Worm (Caenorhabditis elegans) whole organism, young adult: ENCODE measurements around the gene cdt-2.

Experiments
- B0019.2 ChIP-seq: fragments of 200-800 bp; sonication (Bioruptor generic); conservative IDR thresholded peaks from 2 replicates; pipeline ENCODE4 v1.3.6; 2022; ENCODE audit warnings: missing genetic modification reagents, missing genetic modification characterization, missing compliant biosample characterization
- D2030.7 ChIP-seq: fragments of 200-800 bp; sonication (Bioruptor generic); IDR thresholded peaks from 2 replicates; pipeline ENCODE4 v1.3.6; 2022; ENCODE audit warnings: missing genetic modification reagents, missing genetic modification characterization, missing compliant biosample characterization
- F22D6.2 ChIP-seq: sonication (generic microtip); optimal IDR thresholded peaks from 2 replicates; lab custom pipeline; 2016; ENCODE audit warnings: mild to moderate bottlenecking, missing genetic modification characterization, missing compliant biosample characterization
- F39B2.1 ChIP-seq: fragments of 200-800 bp; sonication (Bioruptor generic); IDR thresholded peaks from 2 replicates; pipeline ENCODE4 v1.3.6; 2022; ENCODE audit warnings: missing genetic modification reagents, missing genetic modification characterization, missing compliant biosample characterization
- F52B5.7 ChIP-seq: sonication (generic microtip); optimal IDR thresholded peaks from 2 replicates; lab custom pipeline; 2016; ENCODE audit warnings: mild to moderate bottlenecking, missing genetic modification characterization, missing compliant biosample characterization
- F57C9.4 ChIP-seq: sonication (generic microtip); optimal IDR thresholded peaks from 2 replicates; lab custom pipeline; 2017; ENCODE audit warnings: mild to moderate bottlenecking, missing genetic modification characterization, missing compliant biosample characterization
- Y53G8AR.9 ChIP-seq: fragments of 200-800 bp; sonication (Bioruptor generic); conservative IDR thresholded peaks from 2 replicates; pipeline ENCODE4 v1.3.6; 2022; ENCODE audit warnings: missing genetic modification reagents, missing genetic modification characterization, missing compliant biosample characterization
- Y56A3A.18 ChIP-seq: fragments of 200-800 bp; sonication (Bioruptor generic); IDR thresholded peaks from 2 replicates; pipeline ENCODE4 v1.3.6; 2022; ENCODE audit warnings: missing genetic modification reagents, missing genetic modification characterization, missing compliant biosample characterization
- Y67H2A.10 ChIP-seq: fragments of 200-800 bp; sonication (Bioruptor generic); conservative IDR thresholded peaks from 2 replicates; pipeline ENCODE4 v1.3.6; 2022; ENCODE audit warnings: missing genetic modification reagents, missing genetic modification characterization, missing compliant biosample characterization
- aptf-2 ChIP-seq: fragments of 200-800 bp; sonication (Bioruptor generic); conservative IDR thresholded peaks from 2 replicates; pipeline ENCODE4 v1.3.6; 2022; ENCODE audit warnings: missing genetic modification reagents, missing genetic modification characterization, missing compliant biosample characterization
- aptf-3 ChIP-seq: fragments of 200-800 bp; sonication (Bioruptor generic); IDR thresholded peaks from 2 replicates; pipeline ENCODE4 v1.3.6; 2022; ENCODE audit warnings: missing genetic modification characterization, missing compliant biosample characterization
- athp-1 ChIP-seq: sonication (generic microtip); optimal IDR thresholded peaks from 2 replicates; lab custom pipeline; 2017; ENCODE audit warnings: mild to moderate bottlenecking, missing genetic modification characterization, missing compliant biosample characterization
- bed-1 ChIP-seq: fragments of 200-800 bp; sonication (Bioruptor generic); IDR thresholded peaks from 2 replicates; pipeline ENCODE4 v1.3.6; 2022; ENCODE audit warnings: missing genetic modification reagents, missing genetic modification characterization, missing compliant biosample characterization
- ccch-3 ChIP-seq: fragments of 200-800 bp; sonication (Bioruptor generic); optimal IDR thresholded peaks from 2 replicates; lab custom pipeline; 2018; ENCODE audit warnings: mild to moderate bottlenecking, missing genetic modification characterization, missing compliant biosample characterization
- ceh-100 ChIP-seq: fragments of 200-800 bp; sonication (Bioruptor generic); IDR thresholded peaks from 2 replicates; pipeline ENCODE4 v1.3.6; 2022; ENCODE audit warnings: missing genetic modification reagents, missing genetic modification characterization, missing compliant biosample characterization
- ceh-40 ChIP-seq: fragments of 200-800 bp; sonication (Bioruptor generic); IDR thresholded peaks from 2 replicates; pipeline ENCODE4 v1.3.6; 2022; ENCODE audit warnings: missing genetic modification characterization, missing compliant biosample characterization
- ceh-79 ChIP-seq: sonication (generic microtip); optimal IDR thresholded peaks from 2 replicates; lab custom pipeline; 2017; ENCODE audit warnings: mild to moderate bottlenecking, missing genetic modification characterization, missing compliant biosample characterization
- efl-1 ChIP-seq: fragments of 150-350 bp; optimal IDR thresholded peaks from 2 replicates; lab custom pipeline; 2014; ENCODE audit warnings: missing biosample characterization, missing genetic modification reagents, missing genetic modification characterization
- egl-18 ChIP-seq: fragments of 200-800 bp; sonication (Bioruptor generic); IDR thresholded peaks from 2 replicates; pipeline ENCODE4 v1.3.6; 2022; ENCODE audit warnings: missing genetic modification reagents, missing genetic modification characterization, missing compliant biosample characterization
- egrh-3 ChIP-seq: fragments of 200-800 bp; sonication (Bioruptor generic); IDR thresholded peaks from 2 replicates; pipeline ENCODE4 v1.3.6; 2022; ENCODE audit warnings: missing genetic modification reagents, missing genetic modification characterization, missing compliant biosample characterization
- fkh-3 ChIP-seq: sonication (generic microtip); optimal IDR thresholded peaks from 2 replicates; lab custom pipeline; 2016; ENCODE audit warnings: mild to moderate bottlenecking, missing genetic modification characterization, missing compliant biosample characterization
- him-1 ChIP-seq: sonication (generic microtip); optimal IDR thresholded peaks from 2 replicates; lab custom pipeline; 2016; ENCODE audit warnings: missing genotype, missing genetic modification reagents, missing genetic modification characterization, missing compliant biosample characterization
- hlh-26 ChIP-seq: fragments of 200-800 bp; sonication (Bioruptor generic); conservative IDR thresholded peaks from 2 replicates; pipeline ENCODE4 v1.3.6; 2022; ENCODE audit warnings: missing genetic modification reagents, missing genetic modification characterization, missing compliant biosample characterization
- lin-40 ChIP-seq: sonication (generic microtip); optimal IDR thresholded peaks from 2 replicates; lab custom pipeline; 2016; ENCODE audit warnings: missing genetic modification characterization, mild to moderate bottlenecking, missing compliant biosample characterization, missing genotype, missing genetic modification reagents
- lsy-27 ChIP-seq: sonication (generic microtip); optimal IDR thresholded peaks from 2 replicates; lab custom pipeline; 2017; ENCODE audit warnings: missing genetic modification characterization, mild to moderate bottlenecking, missing compliant biosample characterization, antibody characterized with exemption, missing genotype, borderline replicate concordance; ENCODE audit not compliant: insufficient read depth
- mcd-1 ChIP-seq: fragments of 200-800 bp; sonication (Bioruptor generic); IDR thresholded peaks from 2 replicates; pipeline ENCODE4 v1.3.6; 2022; ENCODE audit warnings: missing genetic modification reagents, missing genetic modification characterization, missing compliant biosample characterization
- nfyb-1 ChIP-seq: fragments of 200-800 bp; sonication (Bioruptor generic); IDR thresholded peaks from 2 replicates; pipeline ENCODE4 v1.3.6; 2022; ENCODE audit warnings: missing genetic modification reagents, missing genetic modification characterization, missing compliant biosample characterization
- pbrm-1 ChIP-seq: fragments of 200-800 bp; sonication (Bioruptor generic); IDR thresholded peaks from 2 replicates; pipeline ENCODE4 v1.3.6; 2022; ENCODE audit warnings: missing genetic modification reagents, missing genetic modification characterization, missing compliant biosample characterization
- rec-8 ChIP-seq, 2 experiments: sonication (generic microtip); optimal IDR thresholded peaks; 2 replicates each; lab custom pipeline; 2016; ENCODE audit warnings: mild to moderate bottlenecking in 2 of 2, missing genetic modification characterization in 2 of 2, missing genetic modification reagents in 2 of 2, missing genotype in 2 of 2, missing biosample characterization in 1 of 2, missing compliant biosample characterization in 1 of 2, moderate library complexity in 1 of 2
- repo-1 ChIP-seq: sonication (generic microtip); optimal IDR thresholded peaks from 2 replicates; lab custom pipeline; 2017; ENCODE audit warnings: mild to moderate bottlenecking, missing genetic modification characterization, missing compliant biosample characterization
- sea-2 ChIP-seq: fragments of 200-800 bp; sonication (Bioruptor generic); IDR thresholded peaks from 2 replicates; pipeline ENCODE4 v1.3.6; 2022; ENCODE audit warnings: missing genetic modification characterization, missing compliant biosample characterization
- somi-1 ChIP-seq: fragments of 200-800 bp; sonication (Bioruptor generic); optimal IDR thresholded peaks from 2 replicates; lab custom pipeline; 2018; ENCODE audit warnings: mild to moderate bottlenecking, missing genetic modification characterization, missing compliant biosample characterization
- unc-130 ChIP-seq: sonication (generic microtip); optimal IDR thresholded peaks from 2 replicates; lab custom pipeline; 2016; ENCODE audit warnings: missing genetic modification reagents, missing genetic modification characterization, missing compliant biosample characterization

The cdt-2 gene

ce11 chrV:14943774-14944173 is 47.2 kb downstream of the cdt-2 start:
- TF ChIP-seq nfyb-1 (GFP tag; lab: Robert Waterston, UW) = no peak
- no peak for TF ChIP-seq aptf-3 (GFP tag; lab: Robert Waterston, UW)
- TF ChIP-seq egrh-3 = no peak
- TF ChIP-seq B0019.2 (GFP tag; lab: Robert Waterston, UW) = no peak
- no peak for TF ChIP-seq F57C9.4 (tag; lab: Kevin White, UChicago)
- no peak for TF ChIP-seq ceh-40
- TF ChIP-seq efl-1 (GFP tag; lab: Kevin White, UChicago) = no peak
- no peak for TF ChIP-seq him-1 (tag; lab: Kevin White, UChicago)
- TF ChIP-seq F22D6.2 (tag; lab: Kevin White, UChicago) = no peak
- TF ChIP-seq D2030.7 (GFP tag; lab: Robert Waterston, UW) = no peak
- no peak for TF ChIP-seq F39B2.1 (GFP tag; lab: Robert Waterston, UW)
- no peak for TF ChIP-seq Y53G8AR.9 (GFP tag; lab: Robert Waterston, UW)
- no peak for TF ChIP-seq lsy-27 (tag; lab: Kevin White, UChicago)
- TF ChIP-seq Y67H2A.10 (GFP tag; lab: Robert Waterston, UW) = no peak
- no peak for TF ChIP-seq ceh-100 (GFP tag; lab: Robert Waterston, UW)
- no peak for TF ChIP-seq hlh-26 (GFP tag; lab: Robert Waterston, UW)
- no peak for TF ChIP-seq somi-1 (GFP tag; lab: Kevin White, UChicago)

ce11 chrV:14942898-14943297 is 48.0 kb downstream of the cdt-2 start:
- TF ChIP-seq F52B5.7 (tag; lab: Kevin White, UChicago) (no peak), egl-18 (GFP tag; lab: Robert Waterston, UW) (no peak), repo-1 (tag; lab: Kevin White, UChicago) (no peak), rec-8 (tag; optimal IDR thresholded peaks at IDR 0.05; lab: Kevin White, UChicago) (no peak), F22D6.2 (tag; lab: Kevin White, UChicago) (no peak), lin-40 (tag; lab: Kevin White, UChicago) (no peak), bed-1 (GFP tag; lab: Robert Waterston, UW) (no peak), unc-130 (no peak), fkh-3 (no peak), Y56A3A.18 (GFP tag; lab: Robert Waterston, UW) (no peak), pbrm-1 (GFP tag; lab: Robert Waterston, UW) (no peak), ccch-3 (GFP tag; lab: Kevin White, UChicago) (no peak), athp-1 (tag; lab: Kevin White, UChicago) (no peak), ceh-79 (tag; lab: Kevin White, UChicago) (no peak), aptf-2 (no peak), mcd-1 (no peak), sea-2 (no peak)
